Worm (Caenorhabditis elegans) whole organism, midembryonic: Measurements from ENCODE around the gene C23G10.2.

Experiments
- T22C8.4 ChIP-seq: fragments of 200-800 bp; sonication (Bioruptor generic); IDR thresholded peaks from 2 replicates; pipeline ENCODE4 v1.3.6; 2022; ENCODE audit warnings: missing genetic modification characterization, missing compliant biosample characterization
- cog-1 ChIP-seq: sonication (generic microtip); optimal IDR thresholded peaks from 2 replicates; lab custom pipeline; 2016; ENCODE audit warnings: missing genetic modification characterization, missing compliant biosample characterization
- flt-1 ChIP-seq: fragments of 200-800 bp; sonication (Bioruptor generic); IDR thresholded peaks from 2 replicates; pipeline ENCODE4 v1.3.6; 2022; ENCODE audit warnings: missing genetic modification characterization, missing compliant biosample characterization
- klf-2 ChIP-seq: fragments of 200-800 bp; sonication (Bioruptor generic); conservative IDR thresholded peaks from 2 replicates; pipeline ENCODE4 v1.3.6; 2022; ENCODE audit warnings: missing genetic modification reagents, missing genetic modification characterization, missing compliant biosample characterization
- med-1 ChIP-seq: sonication (generic microtip); optimal IDR thresholded peaks from 2 replicates; lab custom pipeline; 2017; ENCODE audit warnings: missing genetic modification characterization, mild to moderate bottlenecking, missing compliant biosample characterization, antibody characterized with exemption, missing genetic modification reagents; ENCODE audit not compliant: insufficient read depth
- ref-1 ChIP-seq: fragments of 200-800 bp; sonication (Bioruptor generic); conservative IDR thresholded peaks from 2 replicates; pipeline ENCODE4 v1.3.6; 2022; ENCODE audit warnings: missing genetic modification reagents, missing genetic modification characterization, missing compliant biosample characterization
- tab-1 ChIP-seq: fragments of 200-800 bp; sonication (Bioruptor generic); IDR thresholded peaks from 2 replicates; pipeline ENCODE4 v1.3.6; 2022; ENCODE audit warnings: missing genetic modification characterization, missing compliant biosample characterization
- ztf-23 ChIP-seq: fragments of 200-800 bp; sonication (Bioruptor generic); IDR thresholded peaks from 2 replicates; pipeline ENCODE4 v1.3.6; 2022; ENCODE audit warnings: missing genetic modification reagents, missing genetic modification characterization, missing compliant biosample characterization
- ztf-29 ChIP-seq: fragments of 200-800 bp; sonication (Bioruptor generic); IDR thresholded peaks from 2 replicates; pipeline ENCODE4 v1.3.6; 2022; ENCODE audit warnings: missing genetic modification reagents, missing genetic modification characterization, missing compliant biosample characterization

The C23G10.2 gene

ce11 chrIII:6248064-6248687, 40.3 kb downstream of the C23G10.2 start, which contains the start of the genes gen-1 and stt-3:
Gene gen-1 (minus strand): TSS chrIII:6248158.
Gene stt-3 (plus strand): TSS chrIII:6248637.
- TF ChIP-seq med-1 (GFP tag; lab: Kevin White, UChicago) = no peak
- TF ChIP-seq ztf-29 (GFP tag; lab: Robert Waterston, UW) = no peak
- no peak for TF ChIP-seq tab-1 (GFP tag; lab: Robert Waterston, UW)
- no peak for TF ChIP-seq ztf-23 (GFP tag; lab: Robert Waterston, UW)
- TF ChIP-seq klf-2 (GFP tag; lab: Robert Waterston, UW) = no peak
- TF ChIP-seq T22C8.4 = no peak
- no peak for TF ChIP-seq cog-1
- TF ChIP-seq ref-1 = no peak
- TF ChIP-seq flt-1 (GFP tag; lab: Robert Waterston, UW) = no peak

- TF ChIP-seq med-1 (GFP tag; lab: Kevin White, UChicago) = no peak
- no peak for TF ChIP-seq ztf-23 (GFP tag; lab: Robert Waterston, UW)
- no peak for TF ChIP-seq T22C8.4
- no peak for TF ChIP-seq ztf-29 (GFP tag; lab: Robert Waterston, UW)
- no peak for TF ChIP-seq klf-2 (GFP tag; lab: Robert Waterston, UW)
Measured at ce11 chrIII:6251511-6251910, 43.6 kb downstream of the C23G10.2 start, which contains the start of gene amdh-1. Gene amdh-1 (plus strand): TSS chrIII:6251811.

- TF ChIP-seq tab-1 (GFP tag; lab: Robert Waterston, UW) = no peak
Measured at ce11 chrIII:6254737-6255136, 46.9 kb downstream of the C23G10.2 start, which contains the start of gene srg-8. Gene srg-8 (minus strand): TSS chrIII:6254837.

ce11 chrIII:6256675-6257074, 48.8 kb downstream of the C23G10.2 start, which contains the start of gene srg-9:
Gene srg-9 (minus strand): TSS chrIII:6256775.
- no peak for TF ChIP-seq ztf-23 (GFP tag; lab: Robert Waterston, UW)
- TF ChIP-seq flt-1 (GFP tag; lab: Robert Waterston, UW) = no peak
- no peak for TF ChIP-seq ztf-29 (GFP tag; lab: Robert Waterston, UW)
- no peak for TF ChIP-seq T22C8.4
- TF ChIP-seq med-1 (GFP tag; lab: Kevin White, UChicago) = no peak
- no peak for TF ChIP-seq klf-2 (GFP tag; lab: Robert Waterston, UW)
- no peak for TF ChIP-seq tab-1 (GFP tag; lab: Robert Waterston, UW)

- TF ChIP-seq ztf-23 (GFP tag; lab: Robert Waterston, UW) (no peak), ref-1 (no peak), flt-1 (GFP tag; lab: Robert Waterston, UW) (no peak), T22C8.4 (no peak), tab-1 (GFP tag; lab: Robert Waterston, UW) (no peak), cog-1 (no peak), ztf-29 (GFP tag; lab: Robert Waterston, UW) (no peak), med-1 (GFP tag; lab: Kevin White, UChicago) (no peak), klf-2 (GFP tag; lab: Robert Waterston, UW) (no peak)
Measured at ce11 chrIII:6258262-6258661, 50.4 kb downstream of the C23G10.2 start, which contains the start of gene srg-1. Gene srg-1 (minus strand): TSS chrIII:6258362.
